Fruit fly (Drosophila melanogaster) whole organism, pupa: ENCODE measurements around the gene kon.

Source experiments
- CG12605 ChIP-seq: fragments of 200-800 bp; sonication (Bioruptor generic); IDR thresholded peaks from 2 replicates; pipeline ENCODE4 v1.3.6; 2022; ENCODE audit warnings: missing biosample characterization, missing genetic modification characterization
- CG13204 ChIP-seq: fragments of 200-800 bp; sonication (Bioruptor generic); optimal IDR thresholded peaks from 2 replicates; lab custom pipeline; 2018; ENCODE audit warnings: missing biosample characterization, mild to moderate bottlenecking, missing genetic modification characterization, moderate library complexity
- CG14655 ChIP-seq: fragments of 200-800 bp; sonication (Bioruptor generic); optimal IDR thresholded peaks from 3 replicates; lab custom pipeline; 2017; ENCODE audit warnings: mild to moderate bottlenecking, missing biosample characterization, missing genetic modification reagents, missing genetic modification characterization
- CG15710 ChIP-seq: fragments of 200-800 bp; sonication (Bioruptor generic); optimal IDR thresholded peaks from 2 replicates; lab custom pipeline; 2018; ENCODE audit warnings: missing biosample characterization, mild to moderate bottlenecking, missing genetic modification characterization, moderate library complexity
- CG17806 ChIP-seq: fragments of 200-800 bp; sonication (Bioruptor generic); optimal IDR thresholded peaks from 2 replicates; lab custom pipeline; 2018; ENCODE audit warnings: missing biosample characterization, mild to moderate bottlenecking, missing genetic modification characterization, moderate library complexity
- CG4496 ChIP-seq: fragments of 200-800 bp; sonication (Bioruptor generic); IDR thresholded peaks from 3 replicates; pipeline ENCODE4 v1.3.6; 2022; ENCODE audit warnings: missing biosample characterization, missing genetic modification characterization
- CG8159 ChIP-seq: fragments of 200-800 bp; sonication (Bioruptor generic); optimal IDR thresholded peaks from 3 replicates; lab custom pipeline; 2018; ENCODE audit warnings: missing biosample characterization, mild to moderate bottlenecking, missing genetic modification characterization, moderate library complexity
- CG8301 ChIP-seq: fragments of 200-800 bp; sonication (Bioruptor generic); optimal IDR thresholded peaks from 2 replicates; lab custom pipeline; 2018; ENCODE audit warnings: missing biosample characterization, mild to moderate bottlenecking, missing genetic modification characterization
- CG9948 ChIP-seq: fragments of 200-800 bp; sonication (Bioruptor generic); optimal IDR thresholded peaks from 2 replicates; lab custom pipeline; 2018; ENCODE audit warnings: missing biosample characterization, mild to moderate bottlenecking, missing genetic modification characterization, moderate library complexity
- EcR ChIP-seq: fragments of 200-800 bp; sonication (Bioruptor generic); optimal IDR thresholded peaks from 3 replicates; lab custom pipeline; 2019; ENCODE audit warnings: missing biosample characterization, missing genetic modification characterization, mild to moderate bottlenecking, moderate library complexity, missing genetic modification reagents
- Ets98B ChIP-seq: fragments of 200-800 bp; sonication (Bioruptor generic); IDR thresholded peaks from 2 replicates; pipeline ENCODE4 v1.3.6; 2022; ENCODE audit warnings: missing biosample characterization, missing genetic modification characterization
- Snoo ChIP-seq: fragments of 200-800 bp; sonication (Bioruptor generic); optimal IDR thresholded peaks from 3 replicates; lab custom pipeline; 2017; ENCODE audit warnings: missing biosample characterization, mild to moderate bottlenecking, missing genetic modification characterization, inconsistent platforms
- gl ChIP-seq: fragments of 200-800 bp; sonication (Bioruptor generic); optimal IDR thresholded peaks from 2 replicates; lab custom pipeline; 2018; ENCODE audit warnings: missing biosample characterization, mild to moderate bottlenecking, missing genetic modification characterization
- rn ChIP-seq: fragments of 200-800 bp; sonication (Bioruptor generic); IDR thresholded peaks from 2 replicates; pipeline ENCODE4 v1.3.6; 2022; ENCODE audit warnings: missing biosample characterization, missing genetic modification characterization

dm6 chr2L:18463610-18464009, 40.2 kb downstream of the kon start:
- TF ChIP-seq EcR (GFP tag; lab: Kevin White, UChicago): no peak
- peak; percentile 35 for TF ChIP-seq Snoo (tag; lab: Kevin White, UChicago)
- TF ChIP-seq CG4496 (GFP tag; lab: Robert Waterston, UW): peak; percentile 64; the same call in 2 of the 3 replicates
- TF ChIP-seq CG14655 (GFP tag; lab: Kevin White, UChicago): peak; percentile 86
- 0 out of 2 replicates have a peak, but pooled peaks have one; percentile 12 for TF ChIP-seq CG12605 (GFP tag; lab: Robert Waterston, UW)
- peak; percentile 34 for TF ChIP-seq gl (tag; lab: Kevin White, UChicago)
- no peak for TF ChIP-seq rn
- TF ChIP-seq CG15710 (tag; lab: Kevin White, UChicago): peak; percentile 67
- TF ChIP-seq CG13204: no peak
- peak; percentile 84 for TF ChIP-seq CG8301 (tag; lab: Kevin White, UChicago)
- TF ChIP-seq Ets98B: 0 out of 2 replicates have a peak, but pooled peaks have one; percentile 15
- peak; percentile 72 for TF ChIP-seq CG9948 (tag; lab: Kevin White, UChicago)
- peak; percentile 84 for TF ChIP-seq CG17806
- TF ChIP-seq CG8159: peak; percentile 74
